Worm (Caenorhabditis elegans) whole organism, L3 larva: Measurements from ENCODE around the gene clc-5.

ENCODE experiments used
- aly-2 ChIP-seq: fragments of 150-350 bp; optimal IDR thresholded peaks from 2 replicates; lab custom pipeline; 2014; ENCODE audit warnings: missing biosample characterization, missing genetic modification characterization
- ama-1 ChIP-seq: fragments of 150-350 bp; optimal IDR thresholded peaks from 2 replicates; lab custom pipeline; 2018
- ceh-16 ChIP-seq: sonication (generic microtip); optimal IDR thresholded peaks from 2 replicates; lab custom pipeline; 2017; ENCODE audit warnings: missing biosample characterization, missing genetic modification characterization
- ceh-28 ChIP-seq: fragments of 150-350 bp; optimal IDR thresholded peaks from 2 replicates; lab custom pipeline; 2014; ENCODE audit warnings: missing biosample characterization, missing genetic modification reagents, missing genetic modification characterization
- ceh-82 ChIP-seq: fragments of 150-350 bp; optimal IDR thresholded peaks from 2 replicates; lab custom pipeline; 2014; ENCODE audit warnings: missing biosample characterization, missing genetic modification characterization
- daf-12 ChIP-seq: fragments of 150-350 bp; optimal IDR thresholded peaks from 2 replicates; lab custom pipeline; 2014; ENCODE audit warnings: missing biosample characterization, missing genetic modification reagents, missing genetic modification characterization
- egl-27 ChIP-seq: sonication (generic microtip); optimal IDR thresholded peaks from 4 replicates; lab custom pipeline; 2017; ENCODE audit warnings: missing biosample characterization, missing genetic modification reagents, missing genetic modification characterization
- egl-5 ChIP-seq: fragments of 150-350 bp; optimal IDR thresholded peaks from 2 replicates; lab custom pipeline; 2017; ENCODE audit warnings: missing biosample characterization, missing genetic modification reagents, missing genetic modification characterization, inconsistent platforms
- elt-1 ChIP-seq: fragments of 150-350 bp; optimal IDR thresholded peaks from 2 replicates; lab custom pipeline; 2014; ENCODE audit warnings: missing biosample characterization, missing genetic modification characterization
- elt-2 ChIP-seq: sonication (generic microtip); optimal IDR thresholded peaks from 2 replicates; lab custom pipeline; 2016; ENCODE audit warnings: missing genetic modification reagents, mild to moderate bottlenecking, missing genetic modification characterization, missing compliant biosample characterization
- elt-3 ChIP-seq, 3 experiments: fragments of 150-350 bp in 1 of 3; sonication (generic microtip) in 2 of 3; optimal IDR thresholded peaks; 2 replicates in 2 of 3; 4 replicates in 1 of 3; lab custom pipeline; 2014 to 2017; ENCODE audit warnings: missing biosample characterization in 3 of 3, missing genetic modification characterization in 3 of 3
- fkh-2 ChIP-seq: fragments of 150-350 bp; optimal IDR thresholded peaks from 2 replicates; lab custom pipeline; 2014; ENCODE audit warnings: missing biosample characterization, missing genetic modification reagents, missing genetic modification characterization
- hmg-11 ChIP-seq: sonication (generic microtip); optimal IDR thresholded peaks from 2 replicates; lab custom pipeline; 2016; ENCODE audit warnings: missing genetic modification characterization, missing compliant biosample characterization
- jun-1 ChIP-seq: fragments of 150-350 bp; optimal IDR thresholded peaks from 2 replicates; lab custom pipeline; 2014; ENCODE audit warnings: missing biosample characterization, missing genetic modification reagents, missing genetic modification characterization
- lin-39 ChIP-seq: fragments of 150-350 bp; optimal IDR thresholded peaks from 2 replicates; lab custom pipeline; 2018; ENCODE audit warnings: missing biosample characterization, missing genetic modification reagents, missing genetic modification characterization
- lsy-12 ChIP-seq: sonication (generic microtip); optimal IDR thresholded peaks from 2 replicates; lab custom pipeline; 2016; ENCODE audit warnings: mild to moderate bottlenecking, missing genetic modification characterization, missing compliant biosample characterization
- mdl-1 ChIP-seq: fragments of 150-350 bp; optimal IDR thresholded peaks from 2 replicates; lab custom pipeline; 2014; ENCODE audit warnings: missing biosample characterization, missing genetic modification characterization
- mml-1 ChIP-seq: fragments of 150-350 bp; sonication (generic microtip); optimal IDR thresholded peaks from 3 replicates; lab custom pipeline; 2014; ENCODE audit warnings: missing biosample characterization, missing genetic modification characterization
- nfya-1 ChIP-seq: sonication (generic microtip); optimal IDR thresholded peaks from 2 replicates; lab custom pipeline; 2017; ENCODE audit warnings: missing genetic modification characterization, mild to moderate bottlenecking, missing compliant biosample characterization, antibody characterized with exemption, moderate library complexity; ENCODE audit not compliant: insufficient read depth
- nhr-12 ChIP-seq: fragments of 150-350 bp; optimal IDR thresholded peaks from 2 replicates; lab custom pipeline; 2014; ENCODE audit warnings: missing biosample characterization, missing genetic modification characterization
- nhr-23 ChIP-seq: fragments of 150-350 bp; optimal IDR thresholded peaks from 2 replicates; lab custom pipeline; 2014; ENCODE audit warnings: missing biosample characterization, missing genetic modification reagents, missing genetic modification characterization
- nhr-25 ChIP-seq: sonication (generic microtip); optimal IDR thresholded peaks from 2 replicates; lab custom pipeline; 2017; ENCODE audit warnings: missing biosample characterization, missing genetic modification characterization
- nhr-43 ChIP-seq: sonication (generic microtip); optimal IDR thresholded peaks from 2 replicates; lab custom pipeline; 2016; ENCODE audit warnings: mild to moderate bottlenecking, missing genetic modification characterization, missing compliant biosample characterization; ENCODE audit not compliant: poor library complexity, severe bottlenecking
- nhr-67 ChIP-seq: fragments of 150-350 bp; optimal IDR thresholded peaks from 2 replicates; lab custom pipeline; 2014; ENCODE audit warnings: missing biosample characterization, missing genetic modification characterization
- nhr-76 ChIP-seq: fragments of 150-350 bp; sonication (generic microtip); optimal IDR thresholded peaks from 5 replicates; lab custom pipeline; 2014; ENCODE audit warnings: missing biosample characterization, missing genetic modification characterization
- nhr-77 ChIP-seq: fragments of 150-350 bp; optimal IDR thresholded peaks from 2 replicates; lab custom pipeline; 2014; ENCODE audit warnings: missing biosample characterization, missing genetic modification characterization
- pha-4 ChIP-seq: fragments of 150-350 bp; optimal IDR thresholded peaks from 2 replicates; lab custom pipeline; 2014; ENCODE audit warnings: missing biosample characterization, missing genetic modification reagents, missing genetic modification characterization
- pqm-1 ChIP-seq: fragments of 150-350 bp; optimal IDR thresholded peaks from 2 replicates; lab custom pipeline; 2017; ENCODE audit warnings: missing biosample characterization, missing genetic modification characterization, inconsistent platforms
- sea-2 ChIP-seq: fragments of 150-350 bp; sonication (generic microtip); optimal IDR thresholded peaks from 4 replicates; lab custom pipeline; 2014; ENCODE audit warnings: missing biosample characterization, missing genetic modification reagents, missing genetic modification characterization
- snpc-4 ChIP-seq: fragments of 150-350 bp; optimal IDR thresholded peaks from 2 replicates; lab custom pipeline; 2014; ENCODE audit warnings: missing biosample characterization, missing genetic modification characterization
- tbx-2 ChIP-seq: sonication (generic microtip); optimal IDR thresholded peaks from 2 replicates; lab custom pipeline; 2016; ENCODE audit warnings: mild to moderate bottlenecking, missing genetic modification characterization, missing compliant biosample characterization
- unc-39 ChIP-seq: sonication (generic microtip); optimal IDR thresholded peaks from 4 replicates; lab custom pipeline; 2017; ENCODE audit warnings: missing biosample characterization, missing genetic modification characterization
- unc-62 ChIP-seq: fragments of 150-350 bp; sonication (generic microtip); optimal IDR thresholded peaks from 4 replicates; lab custom pipeline; 2014; ENCODE audit warnings: missing biosample characterization, missing genetic modification reagents, missing genetic modification characterization
- zag-1 ChIP-seq: fragments of 150-350 bp; optimal IDR thresholded peaks from 2 replicates; lab custom pipeline; 2014; ENCODE audit warnings: missing biosample characterization, missing genetic modification characterization
- ztf-4 ChIP-seq: fragments of 150-350 bp; optimal IDR thresholded peaks from 2 replicates; lab custom pipeline; 2014; ENCODE audit warnings: missing biosample characterization, missing genetic modification characterization

The clc-5 gene

DNA sequence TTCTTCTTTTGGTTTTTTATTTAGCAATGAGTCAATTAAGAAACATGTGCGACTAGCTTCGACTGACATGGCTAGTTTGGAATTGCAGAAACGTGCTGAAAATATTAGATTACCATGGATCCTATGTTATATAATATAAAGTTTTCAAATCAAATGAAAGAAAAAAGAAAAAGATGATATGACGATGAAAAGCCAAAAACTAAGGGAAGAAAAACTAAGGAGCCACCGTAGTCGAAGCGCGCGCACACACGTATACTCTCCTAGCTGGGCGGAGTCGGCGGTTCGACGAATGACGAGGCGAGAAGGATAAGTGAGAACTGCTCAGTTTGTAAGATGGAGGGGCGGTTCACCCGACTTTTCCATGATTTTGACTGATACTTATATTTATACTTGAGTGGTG is 8.6 kb upstream of the clc-5 start, which contains the start of gene mnm-2:
mnm-2 (minus strand) TSS at position 101 of the 400 bp plus-strand sequence.
- TF ChIP-seq nhr-67 (tag; lab: Kevin White, UChicago) = no peak

DNA sequence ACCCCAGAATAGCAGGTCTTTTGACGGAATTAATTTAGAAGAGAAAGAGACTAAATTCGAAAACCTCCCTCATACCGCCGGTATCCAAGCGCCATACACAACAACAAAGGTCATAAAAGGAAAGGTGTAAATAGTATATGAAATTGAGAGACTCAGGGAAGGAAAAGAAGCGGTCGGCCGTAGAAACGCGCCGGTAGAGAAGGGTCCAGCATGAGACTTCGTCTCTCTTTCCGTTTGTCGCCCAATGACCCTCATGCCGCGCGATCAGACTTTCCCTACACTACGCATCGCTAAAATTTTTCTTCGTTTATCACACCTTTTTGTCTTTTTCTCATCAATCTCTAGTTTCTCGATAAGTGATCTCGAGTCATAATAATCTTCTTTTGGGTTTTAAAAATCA is 2.9 kb upstream of the clc-5 start:
- TF ChIP-seq nhr-77 = no peak
- no peak for TF ChIP-seq elt-1
- no peak for TF ChIP-seq nhr-43
- TF ChIP-seq mml-1 = no peak
- TF ChIP-seq unc-62 (GFP tag; lab: Kevin White, UChicago) = no peak
- TF ChIP-seq pha-4 (tag; lab: Kevin White, UChicago) = no peak
- no peak for TF ChIP-seq ztf-4 (tag; lab: Kevin White, UChicago)
- TF ChIP-seq mdl-1 (tag; lab: Kevin White, UChicago) = no peak
- TF ChIP-seq nfya-1 (tag; lab: Kevin White, UChicago) = no peak
- peak; percentile 20 for TF ChIP-seq nhr-23 (tag; lab: Kevin White, UChicago)
- TF ChIP-seq ama-1 = no peak
- TF ChIP-seq nhr-25 (tag; lab: Kevin White, UChicago) = peak; percentile 54
- no peak for TF ChIP-seq zag-1 (tag; lab: Kevin White, UChicago)
- no peak for TF ChIP-seq snpc-4 (tag; lab: Kevin White, UChicago)
- no peak for TF ChIP-seq aly-2
- TF ChIP-seq ceh-16 (tag; lab: Kevin White, UChicago) = no peak
- no peak for TF ChIP-seq nhr-76 (tag; lab: Kevin White, UChicago)
- TF ChIP-seq nhr-67 (tag; lab: Kevin White, UChicago) = no peak
- TF ChIP-seq jun-1 (tag; lab: Kevin White, UChicago) = no peak
- no peak for TF ChIP-seq pqm-1 (tag; lab: Kevin White, UChicago)
- TF ChIP-seq hmg-11 (tag; lab: Kevin White, UChicago) = peak; percentile 31
- no peak for TF ChIP-seq lsy-12 (tag; lab: Kevin White, UChicago)
- no peak for TF ChIP-seq tbx-2 (tag; lab: Kevin White, UChicago)

DNA sequence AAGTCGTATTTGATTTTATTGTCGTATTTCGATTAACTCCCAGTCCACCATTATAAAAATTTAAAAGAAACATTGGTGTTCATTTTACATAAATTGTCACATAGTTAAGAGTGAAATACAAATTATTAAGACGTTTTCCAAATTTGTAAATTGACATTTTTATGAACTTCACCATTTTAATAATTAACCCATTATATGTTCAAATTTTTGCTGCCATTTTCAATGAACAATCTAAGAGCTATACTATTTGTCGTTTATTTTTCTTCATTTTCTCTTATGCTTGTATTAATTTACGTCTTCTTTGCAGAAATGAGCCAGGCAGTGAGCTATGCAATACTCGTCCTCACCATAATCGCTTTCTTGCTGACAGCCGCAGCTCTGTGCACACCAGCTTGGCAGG is 2.2 kb upstream of the clc-5 start, which contains the start of gene clc-2:
clc-2 (plus strand) TSS at position 301 of the 400 bp plus-strand sequence.
- TF ChIP-seq jun-1 (tag; lab: Kevin White, UChicago) (no peak), nhr-67 (tag; lab: Kevin White, UChicago) (no peak), lin-39 (tag; lab: Kevin White, UChicago) (no peak), nhr-25 (tag; lab: Kevin White, UChicago) (no peak), daf-12 (tag; lab: Kevin White, UChicago) (no peak), elt-1 (no peak), egl-27 (tag; lab: Kevin White, UChicago) (no peak), sea-2 (GFP tag; lab: Kevin White, UChicago) (no peak)

DNA sequence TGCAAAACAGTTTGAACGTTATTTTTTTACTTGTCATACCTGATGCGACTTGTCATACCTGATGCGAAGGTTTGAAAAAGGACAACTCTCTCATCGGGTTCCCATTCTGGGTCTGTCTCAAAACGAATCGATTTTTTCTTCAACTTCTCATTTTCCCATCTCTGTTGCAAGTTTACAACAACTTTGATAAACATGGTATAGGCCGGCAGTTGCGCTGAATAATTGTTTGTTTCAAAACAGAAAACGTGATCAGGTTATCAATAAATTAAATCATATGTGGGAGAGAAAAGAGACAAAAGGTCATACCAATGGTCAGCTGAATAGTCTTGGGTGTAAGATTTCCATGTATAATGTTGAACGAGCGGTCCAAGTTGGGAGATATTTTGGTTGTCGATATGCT is 3.5 kb downstream of the clc-5 start:
- no peak for TF ChIP-seq egl-5 (tag; lab: Kevin White, UChicago)
- no peak for TF ChIP-seq mml-1
- peak; percentile 6 for TF ChIP-seq jun-1 (tag; lab: Kevin White, UChicago)
- TF ChIP-seq, all 47 proteins: peak for 1

DNA sequence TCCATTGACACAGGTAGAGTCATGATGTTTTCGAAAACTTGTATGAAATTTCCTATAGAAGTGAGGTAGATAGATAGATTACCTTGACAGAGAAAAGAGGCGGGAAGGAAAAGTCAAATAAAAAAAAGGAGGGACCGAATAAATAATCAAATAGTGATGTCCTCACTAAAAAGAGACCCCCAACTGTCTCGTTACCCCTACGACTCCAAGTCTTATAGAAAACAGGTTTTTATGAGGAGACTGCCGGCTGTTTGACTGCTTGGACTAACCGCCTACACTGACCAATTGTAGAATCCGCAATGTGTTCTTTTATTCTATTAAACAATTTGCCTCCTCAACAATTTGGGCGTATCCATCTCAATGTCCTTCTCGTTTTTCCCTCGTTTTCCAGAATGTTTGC is 4.6 kb downstream of the clc-5 start, which contains the start of gene C01C10.2:
C01C10.2 (minus strand) TSS at position 170 of the 400 bp plus-strand sequence.
- TF ChIP-seq elt-1 (no peak), ceh-82 (tag; lab: Kevin White, UChicago) (no peak), hmg-11 (tag; lab: Kevin White, UChicago) (no peak), egl-5 (tag; lab: Kevin White, UChicago) (peak; percentile 2), unc-62 (GFP tag; lab: Kevin White, UChicago) (no peak), zag-1 (tag; lab: Kevin White, UChicago) (no peak), nhr-12 (tag; lab: Kevin White, UChicago) (no peak), elt-2 (tag; lab: Kevin White, UChicago) (no peak), nfya-1 (tag; lab: Kevin White, UChicago) (peak; percentile 39), unc-39 (tag; lab: Kevin White, UChicago) (no peak), elt-3 (tag; optimal IDR thresholded peaks at IDR 0.05; lab: Kevin White, UChicago) (no peak), lsy-12 (tag; lab: Kevin White, UChicago) (no peak), nhr-25 (tag; lab: Kevin White, UChicago) (peak; percentile 46), nhr-43 (no peak), lin-39 (tag; lab: Kevin White, UChicago) (no peak), fkh-2 (tag; lab: Kevin White, UChicago) (no peak), pha-4 (tag; lab: Kevin White, UChicago) (no peak), ztf-4 (tag; lab: Kevin White, UChicago) (no peak), nhr-76 (tag; lab: Kevin White, UChicago) (no peak), ceh-28 (tag; lab: Kevin White, UChicago) (no peak), ceh-16 (tag; lab: Kevin White, UChicago) (no peak), mdl-1 (tag; lab: Kevin White, UChicago) (no peak), sea-2 (GFP tag; lab: Kevin White, UChicago) (no peak)
